Fruit fly (Drosophila melanogaster) whole organism, embryonic: ENCODE data around the gene Alp13.

Experiments used
- Adf1 ChIP-seq: fragments of 200-800 bp; sonication (Bioruptor generic); IDR thresholded peaks from 2 replicates; pipeline ENCODE4 v1.3.6; 2022; ENCODE audit warnings: missing biosample characterization, missing genetic modification characterization
- Antp ChIP-seq: fragments of 200-800 bp; sonication (Bioruptor generic); optimal IDR thresholded peaks from 3 replicates; lab custom pipeline; 2016; ENCODE audit warnings: missing biosample characterization, missing genetic modification characterization
- CG10209 ChIP-seq: fragments of 200-800 bp; sonication (Bioruptor generic); optimal IDR thresholded peaks from 3 replicates; lab custom pipeline; 2017; ENCODE audit warnings: missing biosample characterization, mild to moderate bottlenecking, missing genetic modification characterization, missing genetic modification reagents
- CG10565 ChIP-seq: fragments of 200-800 bp; sonication (Bioruptor generic); optimal IDR thresholded peaks from 3 replicates; lab custom pipeline; 2016; ENCODE audit warnings: missing biosample characterization, mild to moderate bottlenecking, missing genetic modification characterization
- CG11560 ChIP-seq: fragments of 200-800 bp; sonication (Bioruptor generic); IDR thresholded peaks from 3 replicates; pipeline ENCODE4 v1.3.6; 2022; ENCODE audit warnings: missing biosample characterization, missing genetic modification characterization
- CG12769 ChIP-seq: fragments of 200-800 bp; sonication (Bioruptor generic); optimal IDR thresholded peaks from 2 replicates; lab custom pipeline; 2019; ENCODE audit warnings: missing biosample characterization, mild to moderate bottlenecking, missing genetic modification characterization, moderate library complexity
- CG13287 ChIP-seq: fragments of 200-800 bp; sonication (Bioruptor generic); IDR thresholded peaks from 2 replicates; pipeline ENCODE4 v1.3.6; 2022; ENCODE audit warnings: missing biosample characterization, missing genetic modification characterization; ENCODE audit not compliant: partially characterized antibody
- CG14710 ChIP-seq: fragments of 200-800 bp; sonication (Bioruptor generic); optimal IDR thresholded peaks from 3 replicates; lab custom pipeline; 2019; ENCODE audit warnings: missing biosample characterization, mild to moderate bottlenecking, missing genetic modification characterization, moderate library complexity
- CG1529 ChIP-seq: fragments of 200-800 bp; sonication (Bioruptor generic); optimal IDR thresholded peaks from 3 replicates; lab custom pipeline; 2018; ENCODE audit warnings: missing biosample characterization, missing genetic modification characterization
- CG16813 ChIP-seq: fragments of 200-800 bp; sonication (Bioruptor generic); IDR thresholded peaks from 3 replicates; pipeline ENCODE4 v1.3.6; 2022; ENCODE audit warnings: missing biosample characterization, missing genetic modification characterization; ENCODE audit not compliant: partially characterized antibody
- CG16815 ChIP-seq: fragments of 200-800 bp; sonication (Bioruptor generic); optimal IDR thresholded peaks from 3 replicates; lab custom pipeline; 2017; ENCODE audit warnings: missing biosample characterization, mild to moderate bottlenecking, missing genetic modification characterization
- CG1832 ChIP-seq: fragments of 200-800 bp; sonication (Bioruptor generic); optimal IDR thresholded peaks from 2 replicates; lab custom pipeline; 2017; ENCODE audit warnings: missing biosample characterization, mild to moderate bottlenecking, missing genetic modification characterization, inconsistent platforms
- CG18476 ChIP-seq: fragments of 200-800 bp; sonication (Bioruptor generic); optimal IDR thresholded peaks from 2 replicates; lab custom pipeline; 2016; ENCODE audit warnings: missing biosample characterization, mild to moderate bottlenecking, missing genetic modification characterization
- CG3726 ChIP-seq: fragments of 200-800 bp; sonication (Bioruptor generic); IDR thresholded peaks from 3 replicates; pipeline ENCODE4, ENCODE4 v1.3.6; 2022; ENCODE audit warnings: missing biosample characterization, missing genetic modification characterization
- CG9727 ChIP-seq: fragments of 200-800 bp; sonication (Bioruptor generic); optimal IDR thresholded peaks from 3 replicates; lab custom pipeline; 2017; ENCODE audit warnings: missing biosample characterization, mild to moderate bottlenecking, missing genetic modification characterization
- CHES-1-like ChIP-seq: fragments of 200-800 bp; sonication (Bioruptor generic); optimal IDR thresholded peaks from 2 replicates; lab custom pipeline; 2016; ENCODE audit warnings: missing biosample characterization, missing genetic modification characterization
- D ChIP-seq, 2 experiments: fragments of 200-800 bp in 1 of 2; fragments of >200 bp in 1 of 2; sonication (Bioruptor generic) in 1 of 2; optimal IDR thresholded peaks; 2 replicates in 1 of 2; 3 replicates in 1 of 2; lab custom pipeline; 2017; ENCODE audit warnings: mild to moderate bottlenecking in 1 of 2, missing biosample characterization in 1 of 2, missing genetic modification characterization in 1 of 2, missing genetic modification reagents in 1 of 2
- Dad ChIP-seq: fragments of 200-800 bp; sonication (Bioruptor generic); optimal IDR thresholded peaks from 3 replicates; lab custom pipeline; 2016; ENCODE audit warnings: missing biosample characterization, missing genetic modification characterization
- Dip2 ChIP-seq: fragments of 200-800 bp; sonication (Bioruptor generic); IDR thresholded peaks from 2 replicates; pipeline ENCODE4 v1.3.6; 2022; ENCODE audit warnings: missing biosample characterization, missing genetic modification characterization
- Doc2 ChIP-seq: fragments of 200-800 bp; sonication (Bioruptor generic); IDR thresholded peaks from 2 replicates; pipeline ENCODE4 v1.3.6; 2022; ENCODE audit warnings: missing biosample characterization, missing genetic modification characterization
- Hey ChIP-seq: fragments of 200-800 bp; sonication (Bioruptor generic); optimal IDR thresholded peaks from 3 replicates; lab custom pipeline; 2018; ENCODE audit warnings: missing biosample characterization, mild to moderate bottlenecking, missing genetic modification characterization
- Hr3 ChIP-seq: fragments of 200-800 bp; sonication (Bioruptor generic); optimal IDR thresholded peaks from 3 replicates; lab custom pipeline; 2016; ENCODE audit warnings: missing biosample characterization, missing genetic modification characterization
- Kr ChIP-seq: fragments of 200-800 bp; sonication (Bioruptor generic); optimal IDR thresholded peaks from 2 replicates; lab custom pipeline; 2017; ENCODE audit warnings: missing biosample characterization, mild to moderate bottlenecking, missing genetic modification characterization
- NC2α ChIP-seq: fragments of 200-800 bp; sonication (Bioruptor generic); optimal IDR thresholded peaks from 2 replicates; lab custom pipeline; 2016; ENCODE audit warnings: missing biosample characterization, missing genetic modification characterization
- Poxn ChIP-seq: fragments of 200-800 bp; sonication (Bioruptor generic); IDR thresholded peaks from 2 replicates; pipeline ENCODE4 v1.3.6; 2022; ENCODE audit warnings: missing biosample characterization, missing genetic modification characterization
- Sin3A ChIP-seq: fragments of >200 bp; optimal IDR thresholded peaks from 2 replicates; lab custom pipeline; 2018
- Spps ChIP-seq: fragments of 200-800 bp; sonication (Bioruptor generic); optimal IDR thresholded peaks from 2 replicates; lab custom pipeline; 2018; ENCODE audit warnings: missing biosample characterization, mild to moderate bottlenecking, missing genetic modification characterization
- Vsx1 ChIP-seq: fragments of 200-800 bp; sonication (Bioruptor generic); optimal IDR thresholded peaks from 2 replicates; lab custom pipeline; 2017; ENCODE audit warnings: missing biosample characterization, mild to moderate bottlenecking, missing genetic modification characterization, missing genetic modification reagents
- ato ChIP-seq: fragments of 200-800 bp; sonication (Bioruptor generic); IDR thresholded peaks from 2 replicates; pipeline ENCODE4 v1.3.6; 2022; ENCODE audit warnings: missing biosample characterization, missing genetic modification characterization; ENCODE audit not compliant: partially characterized antibody
- chm ChIP-seq: fragments of 200-800 bp; sonication (Bioruptor generic); IDR thresholded peaks from 2 replicates; pipeline ENCODE4 v1.3.6; 2022; ENCODE audit warnings: missing biosample characterization, missing genetic modification characterization
- crp ChIP-seq, 2 experiments: fragments of 200-800 bp; sonication (Bioruptor generic); optimal IDR thresholded peaks; 2 replicates in 1 of 2; 3 replicates in 1 of 2; lab custom pipeline; 2017; ENCODE audit warnings: missing biosample characterization in 2 of 2, missing genetic modification characterization in 2 of 2, mild to moderate bottlenecking in 1 of 2, moderate library complexity in 1 of 2
- dmrt11E ChIP-seq: fragments of 200-800 bp; sonication (Bioruptor generic); optimal IDR thresholded peaks from 3 replicates; lab custom pipeline; 2018; ENCODE audit warnings: missing biosample characterization, mild to moderate bottlenecking, missing genetic modification characterization, moderate library complexity
- ewg ChIP-seq: fragments of 200-800 bp; sonication (Bioruptor generic); optimal IDR thresholded peaks from 3 replicates; lab custom pipeline; 2017; ENCODE audit warnings: mild to moderate bottlenecking, missing biosample characterization, missing genetic modification reagents, missing genetic modification characterization
- fd64A ChIP-seq: fragments of 200-800 bp; sonication (Bioruptor generic); optimal IDR thresholded peaks from 3 replicates; lab custom pipeline; 2018; ENCODE audit warnings: missing biosample characterization, mild to moderate bottlenecking, missing genetic modification characterization
- gsb-n ChIP-seq: fragments of 200-800 bp; sonication (Bioruptor generic); optimal IDR thresholded peaks from 3 replicates; lab custom pipeline; 2018; ENCODE audit warnings: missing biosample characterization, mild to moderate bottlenecking, missing genetic modification characterization
- ken ChIP-seq: fragments of 200-800 bp; sonication (Bioruptor generic); IDR thresholded peaks from 3 replicates; pipeline ENCODE4 v1.3.6; 2022; ENCODE audit warnings: missing biosample characterization, missing genetic modification characterization
- nerfin-2 ChIP-seq: fragments of 200-800 bp; sonication (Bioruptor generic); IDR thresholded peaks from 2 replicates; pipeline ENCODE4 v1.3.6; 2022; ENCODE audit warnings: missing biosample characterization, missing genetic modification characterization; ENCODE audit not compliant: partially characterized antibody
- odd ChIP-seq: fragments of 200-800 bp; sonication (Bioruptor generic); optimal IDR thresholded peaks from 2 replicates; lab custom pipeline; 2017; ENCODE audit warnings: missing biosample characterization, mild to moderate bottlenecking, missing genetic modification characterization
- pan ChIP-seq, 4 experiments: fragments of >200 bp in 3 of 4; fragments of 200-800 bp in 1 of 4; sonication (Bioruptor generic) in 1 of 4; optimal IDR thresholded peaks in 3 of 4; IDR thresholded peaks in 1 of 4; 2 replicates each; pipeline versions ENCODE4 v1.3.6 to Lab custom; 2017 to 2022; ENCODE audit warnings: missing biosample characterization in 2 of 4, missing genetic modification characterization in 2 of 4, mixed read lengths in 1 of 4
- prd ChIP-seq, 3 experiments: fragments of >200 bp in 2 of 3; fragments of 200-800 bp in 1 of 3; sonication (Bioruptor generic) in 1 of 3; optimal IDR thresholded peaks in 2 of 3; IDR thresholded peaks in 1 of 3; 2 replicates in 2 of 3; 3 replicates in 1 of 3; pipeline versions ENCODE4 v1.3.6 to Lab custom; 2017 to 2022; ENCODE audit warnings: missing biosample characterization in 1 of 3, missing genetic modification characterization in 1 of 3
- repo ChIP-seq: fragments of 200-800 bp; sonication (Bioruptor generic); optimal IDR thresholded peaks from 2 replicates; lab custom pipeline; 2016; ENCODE audit warnings: missing biosample characterization, missing genetic modification characterization
- ro ChIP-seq: fragments of 200-800 bp; sonication (Bioruptor generic); IDR thresholded peaks from 2 replicates; pipeline ENCODE4 v1.3.6; 2022; ENCODE audit warnings: missing biosample characterization, missing genetic modification characterization
- sc ChIP-seq, 3 experiments: fragments of >200 bp in 2 of 3; fragments of 200-800 bp in 1 of 3; sonication (Bioruptor generic) in 1 of 3; optimal IDR thresholded peaks; 2 replicates in 2 of 3; 3 replicates in 1 of 3; lab custom pipeline; 2017; ENCODE audit warnings: mild to moderate bottlenecking in 1 of 3, missing biosample characterization in 1 of 3, missing genetic modification characterization in 1 of 3, missing genetic modification reagents in 1 of 3
- sens ChIP-seq: fragments of 200-800 bp; sonication (Bioruptor generic); peaks from one replicate; lab custom pipeline; 2016; ENCODE audit warnings: missing biosample characterization, missing genetic modification characterization
- tgo ChIP-seq: fragments of 200-800 bp; sonication (Bioruptor generic); IDR thresholded peaks from 3 replicates; pipeline ENCODE4 v1.3.6; 2022; ENCODE audit warnings: missing biosample characterization, missing genetic modification characterization
- trem ChIP-seq: fragments of 200-800 bp; optimal IDR thresholded peaks from 3 replicates; lab custom pipeline; 2019; ENCODE audit warnings: missing biosample characterization, mild to moderate bottlenecking, missing genetic modification characterization, moderate library complexity
- vnd ChIP-seq: fragments of 200-800 bp; sonication (Bioruptor generic); IDR thresholded peaks from 3 replicates; pipeline ENCODE4 v1.3.6; 2022; ENCODE audit warnings: missing biosample characterization, missing genetic modification characterization; ENCODE audit not compliant: partially characterized antibody

The Alp13 gene

dm6 chr3R:10048035-10048774 lies 27.0 kb downstream of the Alp13 start (continued):
- TF ChIP-seq Hey (no peak), Dad (GFP tag; lab: Kevin White, UChicago) (no peak), ewg (GFP tag; lab: Kevin White, UChicago) (no peak), Antp (GFP tag; lab: Kevin White, UChicago) (no peak), gsb-n (tag; lab: Kevin White, UChicago) (no peak), ro (GFP tag; lab: Robert Waterston, UW) (no peak), fd64A (GFP tag; lab: Kevin White, UChicago) (no peak), CG13287 (GFP tag; lab: Robert Waterston, UW) (no peak), pan (optimal IDR thresholded peaks at IDR 0.05; lab: Kevin White, UChicago) (no peak), pan (GFP tag; optimal IDR thresholded peaks at IDR 0.05 in 1 of 2, IDR thresholded peaks at IDR 0.05 in 1 of 2) (no peak), prd (optimal IDR thresholded peaks at IDR 0.05; lab: Kevin White, UChicago) (no peak), prd (GFP tag; IDR thresholded peaks at IDR 0.05; lab: Robert Waterston, UW) (no peak), Spps (tag; lab: Kevin White, UChicago) (no peak), tgo (GFP tag; lab: Robert Waterston, UW) (no peak), odd (peak; percentile 8), CG12769 (tag; lab: Kevin White, UChicago) (no peak), sc (optimal IDR thresholded peaks at IDR 0.05; lab: Kevin White, UChicago) (no peak), sc (GFP tag; optimal IDR thresholded peaks at IDR 0.05; lab: Kevin White, UChicago) (no peak), Adf1 (no peak), Poxn (GFP tag; lab: Robert Waterston, UW) (no peak), CG11560 (tag; lab: Robert Waterston, UW) (no peak), Hr3 (GFP tag; lab: Kevin White, UChicago) (no peak), nerfin-2 (GFP tag; lab: Robert Waterston, UW) (peak; percentile 47; the same call in 1 of the 2 replicates), chm (GFP tag; lab: Robert Waterston, UW) (no peak), ato (GFP tag; lab: Robert Waterston, UW) (no peak), CG10565 (no peak), repo (GFP tag; lab: Kevin White, UChicago) (no peak), Sin3A (no peak), trem (tag; lab: Kevin White, UChicago) (no peak), CG9727 (GFP tag; lab: Kevin White, UChicago) (peak; percentile 35), CG16815 (GFP tag; lab: Kevin White, UChicago) (peak; percentile 3), CG3726 (GFP tag; lab: Robert Waterston, UW) (no peak), sens (GFP tag; lab: Kevin White, UChicago) (peak; percentile 48), crp (GFP tag; optimal IDR thresholded peaks at IDR 0.05; lab: Kevin White, UChicago) (no peak), CG16813 (GFP tag; lab: Robert Waterston, UW) (no peak), D (optimal IDR thresholded peaks at IDR 0.05; lab: Kevin White, UChicago) (peak; percentile 92), D (GFP tag; optimal IDR thresholded peaks at IDR 0.05; lab: Kevin White, UChicago) (peak; percentile 26), dmrt11E (tag; lab: Kevin White, UChicago) (no peak), NC2α (GFP tag; lab: Kevin White, UChicago) (no peak), CG14710 (peak; percentile 20), vnd (GFP tag; lab: Robert Waterston, UW) (no peak), Kr (no peak), CHES-1-like (no peak), ken (GFP tag; lab: Robert Waterston, UW) (no peak), Vsx1 (GFP tag; lab: Kevin White, UChicago) (no peak), CG18476 (GFP tag; lab: Kevin White, UChicago) (no peak), CG1529 (GFP tag; lab: Kevin White, UChicago) (peak; percentile 34), Doc2 (GFP tag; lab: Robert Waterston, UW) (no peak), Dip2 (GFP tag; lab: Robert Waterston, UW) (no peak), CG1832 (GFP tag; lab: Kevin White, UChicago) (no peak), CG10209 (GFP tag; lab: Kevin White, UChicago) (peak; percentile 38)
